Fruit fly (Drosophila melanogaster) whole organism, pupa: ENCODE measurements around the gene CG14086.

Source experiments
- CG15710 ChIP-seq: fragments of 200-800 bp; sonication (Bioruptor generic); optimal IDR thresholded peaks from 2 replicates; lab custom pipeline; 2018; ENCODE audit warnings: missing biosample characterization, mild to moderate bottlenecking, missing genetic modification characterization, moderate library complexity
- CG17806 ChIP-seq: fragments of 200-800 bp; sonication (Bioruptor generic); optimal IDR thresholded peaks from 2 replicates; lab custom pipeline; 2018; ENCODE audit warnings: missing biosample characterization, mild to moderate bottlenecking, missing genetic modification characterization, moderate library complexity
- CG32121 ChIP-seq: fragments of 200-800 bp; sonication (Bioruptor generic); IDR thresholded peaks from 2 replicates; pipeline ENCODE4 v1.3.6; 2022; ENCODE audit warnings: missing biosample characterization, missing genetic modification characterization
- CG34367 ChIP-seq: fragments of 200-800 bp; sonication (Bioruptor generic); optimal IDR thresholded peaks from 2 replicates; lab custom pipeline; 2018; ENCODE audit warnings: missing biosample characterization, mild to moderate bottlenecking, missing genetic modification characterization
- CG8301 ChIP-seq: fragments of 200-800 bp; sonication (Bioruptor generic); optimal IDR thresholded peaks from 2 replicates; lab custom pipeline; 2018; ENCODE audit warnings: missing biosample characterization, mild to moderate bottlenecking, missing genetic modification characterization
- CG9948 ChIP-seq: fragments of 200-800 bp; sonication (Bioruptor generic); optimal IDR thresholded peaks from 2 replicates; lab custom pipeline; 2018; ENCODE audit warnings: missing biosample characterization, mild to moderate bottlenecking, missing genetic modification characterization, moderate library complexity
- EcR ChIP-seq: fragments of 200-800 bp; sonication (Bioruptor generic); optimal IDR thresholded peaks from 3 replicates; lab custom pipeline; 2019; ENCODE audit warnings: missing biosample characterization, missing genetic modification characterization, mild to moderate bottlenecking, moderate library complexity, missing genetic modification reagents
- Snoo ChIP-seq: fragments of 200-800 bp; sonication (Bioruptor generic); optimal IDR thresholded peaks from 3 replicates; lab custom pipeline; 2017; ENCODE audit warnings: missing biosample characterization, mild to moderate bottlenecking, missing genetic modification characterization, inconsistent platforms
- fd96Ca ChIP-seq: fragments of 200-800 bp; sonication (Bioruptor generic); IDR thresholded peaks from 3 replicates; pipeline ENCODE4 v1.3.6; 2022; ENCODE audit warnings: missing biosample characterization, missing genetic modification characterization
- gl ChIP-seq: fragments of 200-800 bp; sonication (Bioruptor generic); optimal IDR thresholded peaks from 2 replicates; lab custom pipeline; 2018; ENCODE audit warnings: missing biosample characterization, mild to moderate bottlenecking, missing genetic modification characterization

dm6 chr3L:19228857-19229398, 46.7 kb upstream of the CG14086 start:
- TF ChIP-seq EcR (GFP tag; lab: Kevin White, UChicago) = no peak
- TF ChIP-seq CG17806 (tag; lab: Kevin White, UChicago) = no peak
- TF ChIP-seq CG15710 (tag; lab: Kevin White, UChicago) = no peak
- TF ChIP-seq Snoo (tag; lab: Kevin White, UChicago) = no peak
- no peak for TF ChIP-seq gl (tag; lab: Kevin White, UChicago)
- TF ChIP-seq CG9948 (tag; lab: Kevin White, UChicago) = no peak
- no peak for TF ChIP-seq CG8301 (tag; lab: Kevin White, UChicago)
- no peak for TF ChIP-seq CG34367
- no peak for TF ChIP-seq CG32121 (GFP tag; lab: Robert Waterston, UW)
- no peak for TF ChIP-seq fd96Ca (GFP tag; lab: Robert Waterston, UW)
